Worm (Caenorhabditis elegans) whole organism, dauer: ENCODE measurements around the gene F57G4.11.
"Not testable (repeated sequence)": the region's sequence is repeated elsewhere in the genome, so short reads cannot be mapped to it uniquely, and the experiment has no call there.

Experiments used
- unc-62 ChIP-seq: sonication (generic microtip); optimal IDR thresholded peaks from 2 replicates; lab custom pipeline; 2017; ENCODE audit warnings: missing biosample characterization, missing genetic modification reagents, missing genetic modification characterization

The F57G4.11 gene

ce11 chrV:17624906-17625305, at the start of gene F57G4.11:
TSS of gene F57G4.11 (plus strand) at chrV:17625206.
- no peak for TF ChIP-seq unc-62 (GFP tag; lab: Kevin White, UChicago)

ce11 chrV:17580017-17580416, 45.0 kb upstream of the F57G4.11 start:
- TF ChIP-seq unc-62 (GFP tag; lab: Kevin White, UChicago), result no peak

- TF ChIP-seq unc-62 (GFP tag; lab: Kevin White, UChicago), result not testable (repeated sequence)
Observed at ce11 chrV:17584352-17584843, 40.6 kb upstream of the F57G4.11 start, which contains the start of gene fbxa-133. TSS of gene fbxa-133 (plus strand) at chrV:17584793.

ce11 chrV:17595691-17596090, 29.3 kb upstream of the F57G4.11 start:
- TF ChIP-seq unc-62 (GFP tag; lab: Kevin White, UChicago), result no peak

ce11 chrV:17598810-17599209, 26.2 kb upstream of the F57G4.11 start, which contains the start of gene Y6G8.2:
TSS of gene Y6G8.2 (minus strand) at chrV:17598956.
- TF ChIP-seq unc-62 (GFP tag; lab: Kevin White, UChicago), result no peak

- TF ChIP-seq unc-62 (GFP tag; lab: Kevin White, UChicago), result no peak
Observed at ce11 chrV:17601520-17601919, 23.5 kb upstream of the F57G4.11 start, which contains the start of gene ztf-25. TSS of gene ztf-25 (plus strand) at chrV:17601820.

- TF ChIP-seq unc-62 (GFP tag; lab: Kevin White, UChicago), result not testable (repeated sequence)
Observed at ce11 chrV:17606050-17606449, 19.0 kb upstream of the F57G4.11 start, which contains the start of gene Y6G8.16. TSS of gene Y6G8.16 (plus strand) at chrV:17606350.

- TF ChIP-seq unc-62 (GFP tag; lab: Kevin White, UChicago), result no peak
Observed at ce11 chrV:17607797-17608196, 17.2 kb upstream of the F57G4.11 start, which contains the start of gene srz-91. TSS of gene srz-91 (plus strand) at chrV:17608097.

ce11 chrV:17610503-17610902, 14.5 kb upstream of the F57G4.11 start, which contains the start of gene Y6G8.15:
TSS of gene Y6G8.15 (minus strand) at chrV:17610603.
- TF ChIP-seq unc-62 (GFP tag; lab: Kevin White, UChicago), result not testable (repeated sequence)

ce11 chrV:17614251-17614650, 10.8 kb upstream of the F57G4.11 start, which contains the start of gene Y6G8.14:
TSS of gene Y6G8.14 (minus strand) at chrV:17614351.
- no peak for TF ChIP-seq unc-62 (GFP tag; lab: Kevin White, UChicago)

- TF ChIP-seq unc-62 (GFP tag; lab: Kevin White, UChicago), result no peak
Observed at ce11 chrV:17615609-17616008, 9.4 kb upstream of the F57G4.11 start, which contains the start of gene Y6G8.5. TSS of gene Y6G8.5 (minus strand) at chrV:17615709.

- TF ChIP-seq unc-62 (GFP tag; lab: Kevin White, UChicago), result no peak
Observed at ce11 chrV:17616807-17617206, 8.2 kb upstream of the F57G4.11 start, which contains the start of gene Y6G8.6. TSS of gene Y6G8.6 (minus strand) at chrV:17616904.

ce11 chrV:17620266-17620665, 4.7 kb upstream of the F57G4.11 start, which contains the start of gene Y6G8.8:
TSS of gene Y6G8.8 (plus strand) at chrV:17620566.
- TF ChIP-seq unc-62 (GFP tag; lab: Kevin White, UChicago), result no peak

- no peak for TF ChIP-seq unc-62 (GFP tag; lab: Kevin White, UChicago)
Observed at ce11 chrV:17623230-17623629, 1.8 kb upstream of the F57G4.11 start, which contains the start of gene F57G4.1. TSS of gene F57G4.1 (plus strand) at chrV:17623530.

ce11 chrV:17628566-17628965, 3.6 kb downstream of the F57G4.11 start, which contains the start of gene F57G4.10:
TSS of gene F57G4.10 (plus strand) at chrV:17628866.
- no peak for TF ChIP-seq unc-62 (GFP tag; lab: Kevin White, UChicago)

ce11 chrV:17650427-17650826, 25.4 kb downstream of the F57G4.11 start, which contains the start of gene fbxa-192:
TSS of gene fbxa-192 (minus strand) at chrV:17650527.
- no peak for TF ChIP-seq unc-62 (GFP tag; lab: Kevin White, UChicago)

ce11 chrV:17655205-17655604, 30.2 kb downstream of the F57G4.11 start:
- no peak for TF ChIP-seq unc-62 (GFP tag; lab: Kevin White, UChicago)
